Worm (Caenorhabditis elegans): ENCODE data around the gene F23A7.1.
A peak's percentile ranks its signal among the peaks of the same experiment; 100 is the strongest.
"Not testable (repeated sequence)": the region's sequence is repeated elsewhere in the genome, so short reads cannot be mapped to it uniquely, and the experiment has no call there.

The F23A7.1 gene

DNA sequence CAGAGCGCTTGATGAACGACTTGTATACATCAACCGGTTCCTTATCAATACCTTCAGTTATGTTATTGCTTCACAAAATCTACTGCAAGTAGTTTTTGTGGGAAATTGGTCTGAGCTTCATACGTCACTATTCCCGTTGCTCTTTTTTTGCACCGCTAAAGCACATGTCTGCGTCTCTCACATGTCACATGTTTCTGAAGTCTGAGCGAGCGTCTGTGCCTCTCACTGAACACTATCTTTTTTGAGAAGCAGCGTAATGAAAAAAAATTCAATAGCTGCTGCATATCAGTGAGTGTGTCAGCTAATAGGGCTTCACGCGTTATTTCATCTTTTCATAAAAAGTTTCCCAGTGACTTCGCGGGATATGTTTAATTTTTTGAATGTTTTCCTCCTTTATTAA is 1.1 kb downstream of the F23A7.1 start (continued):
- TF ChIP-seq ztf-11 (tag; optimal IDR thresholded peaks at IDR 0.05) (no peak), nhr-237 (tag; optimal IDR thresholded peaks at IDR 0.05) (no peak), mml-1 (tag; optimal IDR thresholded peaks at IDR 0.05) (no peak), elt-3 (tag; optimal IDR thresholded peaks at IDR 0.05) (no peak), nhr-12 (tag; optimal IDR thresholded peaks at IDR 0.05) (no peak), unc-62 (GFP tag; optimal IDR thresholded peaks at IDR 0.05) (no peak), pha-4 (tag; optimal IDR thresholded peaks at IDR 0.05) (peak; percentile 59), nhr-77 (tag; optimal IDR thresholded peaks at IDR 0.05) (no peak), ceh-9 (tag; optimal IDR thresholded peaks at IDR 0.05) (no peak), ama-1 (optimal IDR thresholded peaks at IDR 0.05) (no peak), tbx-2 (tag; optimal IDR thresholded peaks at IDR 0.05) (no peak), fos-1 (tag; optimal IDR thresholded peaks at IDR 0.05) (no peak), elt-2 (tag; optimal IDR thresholded peaks at IDR 0.05) (peak; percentile 33), ceh-28 (tag; optimal IDR thresholded peaks at IDR 0.05) (no peak), nhr-11 (tag; optimal IDR thresholded peaks at IDR 0.05) (no peak)

DNA sequence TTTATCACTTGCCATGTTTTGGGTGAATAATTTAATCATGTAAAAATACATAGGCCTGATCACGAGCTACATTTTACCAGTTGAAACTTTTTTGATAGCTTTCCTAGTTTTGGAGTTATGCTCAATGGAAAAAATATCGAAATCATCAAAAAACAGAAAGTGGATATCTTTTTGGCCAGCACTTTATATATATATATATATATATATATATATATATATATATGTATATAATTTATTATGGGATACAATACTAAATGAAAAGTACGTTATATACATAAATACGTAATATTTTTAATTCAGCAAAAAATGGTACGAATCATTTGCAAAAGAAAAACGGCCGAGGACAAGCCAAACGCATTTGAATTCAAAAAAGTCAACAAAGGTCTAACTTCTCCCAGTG is 2.5 kb downstream of the F23A7.1 start, which contains the start of gene F23A7.3:
Gene F23A7.3 (plus strand): TSS at position 301 of the 400 bp plus-strand sequence.
- not testable (repeated sequence) for TF ChIP-seq ceh-16 (tag; optimal IDR thresholded peaks at IDR 0.05); fkh-10 (GFP tag; optimal IDR thresholded peaks at IDR 0.05); ceh-28 (tag; optimal IDR thresholded peaks at IDR 0.05)

DNA sequence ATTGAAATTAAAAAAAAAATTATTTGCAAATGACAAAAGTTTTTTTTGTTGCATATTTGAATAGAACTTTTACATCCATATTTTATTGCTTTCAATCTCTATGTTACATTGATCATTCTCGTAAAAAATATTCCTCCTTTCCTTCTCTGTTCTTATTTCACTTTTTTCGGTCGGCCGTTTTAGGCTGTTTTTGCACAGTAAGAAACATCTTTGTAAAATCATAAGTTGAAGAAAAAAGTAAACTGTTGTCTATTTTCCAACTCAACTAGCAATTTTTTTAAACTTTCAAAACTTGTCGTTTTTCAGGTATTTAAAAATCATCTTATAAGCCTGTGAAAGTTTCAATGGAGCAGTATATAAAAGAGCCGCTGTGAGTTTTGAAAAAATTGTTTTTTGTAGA is 11.4 kb downstream of the F23A7.1 start, which contains the start of gene F23A7.5:
Gene F23A7.5 (plus strand): TSS at position 301 of the 400 bp plus-strand sequence.
- TF ChIP-seq nhr-23 (tag; optimal IDR thresholded peaks at IDR 0.05) (no peak), nhr-76 (tag; optimal IDR thresholded peaks at IDR 0.05) (no peak), skn-1 (tag; optimal IDR thresholded peaks at IDR 0.05) (no peak), nhr-25 (tag; optimal IDR thresholded peaks at IDR 0.05) (no peak), elt-1 (tag; optimal IDR thresholded peaks at IDR 0.05) (no peak), ceh-16 (tag; optimal IDR thresholded peaks at IDR 0.05) (no peak), egl-27 (tag; optimal IDR thresholded peaks at IDR 0.05) (no peak), nfya-1 (tag; optimal IDR thresholded peaks at IDR 0.05; ENCODE audit: insufficient read depth) (no peak), unc-62 (GFP tag; optimal IDR thresholded peaks at IDR 0.05) (no peak)

DNA sequence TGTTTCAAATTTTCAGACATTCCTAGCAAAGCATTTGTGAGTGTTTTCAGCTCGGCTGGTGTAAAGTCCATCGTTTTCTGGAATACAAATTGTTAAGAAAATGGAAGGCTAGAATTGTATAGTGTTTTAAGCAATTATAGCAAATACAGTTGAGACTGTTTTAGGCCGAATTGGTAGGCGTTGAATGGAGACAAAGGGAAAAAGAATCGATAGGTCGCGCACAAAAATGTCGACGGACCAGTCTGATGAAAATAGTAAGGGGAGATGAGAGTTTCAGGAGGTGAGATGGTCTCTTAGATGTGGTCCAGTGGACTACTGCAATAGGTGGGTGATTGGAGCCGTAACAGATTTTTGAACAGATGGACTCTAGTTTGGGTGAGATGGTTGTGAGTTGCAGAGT is 23.4 kb downstream of the F23A7.1 start:
- no peak for TF ChIP-seq nhr-12 (tag; optimal IDR thresholded peaks at IDR 0.05)
- TF ChIP-seq skn-1 (tag; optimal IDR thresholded peaks at IDR 0.05): no peak
- TF ChIP-seq ceh-16 (tag; optimal IDR thresholded peaks at IDR 0.05): no peak
- no peak for TF ChIP-seq hmg-11 (tag; optimal IDR thresholded peaks at IDR 0.05)
- TF ChIP-seq egl-5 (tag; optimal IDR thresholded peaks at IDR 0.05): no peak
- TF ChIP-seq eor-1 (tag; optimal IDR thresholded peaks at IDR 0.05): no peak
- no peak for TF ChIP-seq nhr-28 (tag; optimal IDR thresholded peaks at IDR 0.05)
- TF ChIP-seq ceh-28 (tag; optimal IDR thresholded peaks at IDR 0.05): no peak
- TF ChIP-seq nhr-23 (tag; optimal IDR thresholded peaks at IDR 0.05): no peak
- no peak for TF ChIP-seq fkh-2 (tag; optimal IDR thresholded peaks at IDR 0.05)
- no peak for TF ChIP-seq unc-62 (GFP tag; optimal IDR thresholded peaks at IDR 0.05)
- TF ChIP-seq ceh-9 (tag; optimal IDR thresholded peaks at IDR 0.05): no peak
- no peak for TF ChIP-seq fkh-10 (GFP tag; optimal IDR thresholded peaks at IDR 0.05)
- no peak for TF ChIP-seq jun-1 (tag; optimal IDR thresholded peaks at IDR 0.05)
- TF ChIP-seq nhr-77 (tag; optimal IDR thresholded peaks at IDR 0.05): no peak
- TF ChIP-seq lin-39 (tag; optimal IDR thresholded peaks at IDR 0.05): no peak
- no peak for TF ChIP-seq egl-27 (tag; optimal IDR thresholded peaks at IDR 0.05)
- TF ChIP-seq sea-2 (GFP tag; optimal IDR thresholded peaks at IDR 0.05): no peak
- no peak for TF ChIP-seq ceh-82 (tag; optimal IDR thresholded peaks at IDR 0.05)

DNA sequence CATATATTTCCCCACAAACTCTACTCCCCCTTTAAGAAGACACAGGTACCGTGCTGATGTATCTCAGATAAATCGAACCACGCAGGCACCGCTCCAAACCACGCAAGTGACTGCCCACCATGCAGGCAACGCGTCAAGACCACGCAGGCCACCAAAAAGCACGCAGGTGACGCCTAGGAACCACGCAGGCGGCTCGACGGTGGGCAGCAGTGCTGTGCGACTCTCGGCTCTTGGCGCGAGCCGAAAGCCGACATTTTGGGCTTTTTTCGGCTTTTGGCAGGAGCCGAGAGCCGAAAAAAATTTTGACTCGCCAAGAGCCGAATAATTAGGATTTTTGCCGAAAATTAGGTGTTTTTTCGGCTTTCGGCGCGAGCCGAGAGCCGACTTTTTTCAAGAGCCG is 25.9 kb downstream of the F23A7.1 start:
- TF ChIP-seq ceh-28 (tag; optimal IDR thresholded peaks at IDR 0.05) (no peak), nhr-67 (tag; optimal IDR thresholded peaks at IDR 0.05) (no peak), aly-2 (tag; optimal IDR thresholded peaks at IDR 0.05) (no peak), ceh-9 (tag; optimal IDR thresholded peaks at IDR 0.05) (no peak), nhr-76 (tag; optimal IDR thresholded peaks at IDR 0.05) (no peak), nhr-23 (tag; optimal IDR thresholded peaks at IDR 0.05) (no peak), hmg-11 (tag; optimal IDR thresholded peaks at IDR 0.05) (no peak), nhr-237 (tag; optimal IDR thresholded peaks at IDR 0.05) (no peak), nhr-77 (tag; optimal IDR thresholded peaks at IDR 0.05) (no peak), nfya-1 (tag; optimal IDR thresholded peaks at IDR 0.05; ENCODE audit: insufficient read depth) (no peak), nhr-43 (tag; optimal IDR thresholded peaks at IDR 0.05; ENCODE audit: poor library complexity, severe bottlenecking) (no peak), unc-39 (tag; optimal IDR thresholded peaks at IDR 0.05) (no peak), nhr-11 (tag; optimal IDR thresholded peaks at IDR 0.05) (no peak), daf-12 (tag; optimal IDR thresholded peaks at IDR 0.05) (no peak), elt-1 (tag; optimal IDR thresholded peaks at IDR 0.05) (no peak), eor-1 (tag; optimal IDR thresholded peaks at IDR 0.05) (no peak)

All from whole organism, L3 larva.